Fruit fly (Drosophila melanogaster): ENCODE data around the gene CG12523.

- TF ChIP-seq OdsH (GFP tag; optimal IDR thresholded peaks at IDR 0.05) (peak; percentile 69), br (GFP tag; optimal IDR thresholded peaks at IDR 0.05) (peak; percentile 13), h (GFP tag; optimal IDR thresholded peaks at IDR 0.05) (peak; percentile 67), fru (GFP tag; optimal IDR thresholded peaks at IDR 0.05) (peak; percentile 39)
Measured at dm6 chr3L:10793889-10794478, 7.0 kb upstream of the CG12523 start.

All from whole organism, wandering third instar larva.